Fruit fly (Drosophila melanogaster): ENCODE results near the gene Coq2.

Coq2 gene

DNA sequence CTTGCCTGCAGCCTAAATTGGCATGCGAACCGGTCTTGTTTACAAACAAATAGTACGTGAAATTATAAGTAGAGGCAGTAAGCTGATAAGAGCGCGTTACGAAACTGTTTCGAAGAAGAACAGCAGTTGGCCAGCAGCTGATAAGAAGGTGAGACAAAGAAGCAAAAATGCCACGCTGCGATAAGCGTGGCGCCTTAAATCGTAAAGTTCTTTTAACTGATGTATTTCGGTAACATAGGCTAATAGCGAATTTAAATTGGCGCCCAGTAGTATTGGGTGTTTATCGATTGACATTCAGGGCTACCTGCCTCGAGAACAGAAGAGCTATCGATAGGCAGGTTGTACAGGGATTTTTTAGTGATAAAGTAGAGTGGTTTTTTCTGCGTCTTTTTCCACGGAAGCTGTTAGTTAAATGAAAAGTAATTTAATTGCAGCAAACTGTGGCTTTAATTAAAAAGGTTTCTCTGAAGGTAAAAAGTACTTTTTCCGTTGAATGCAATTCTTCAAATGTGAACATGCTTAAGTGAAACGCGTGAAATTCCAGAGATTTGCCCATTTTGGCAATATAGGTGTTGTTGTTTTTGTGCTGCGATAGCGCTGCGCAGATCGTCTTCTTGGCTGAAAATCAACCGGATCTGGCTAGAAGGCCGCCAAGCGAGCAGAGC, 40.4 kb upstream of the Coq2 start, which contains the start of gene stck (continued):
- TF ChIP-seq fru (GFP tag; optimal IDR thresholded peaks at IDR 0.05) (no peak), dl (GFP tag; optimal IDR thresholded peaks at IDR 0.05; ENCODE audit: insufficient read depth in 1 of 2, partially characterized antibody in 2 of 2) (peak in 1 of 2 experiments; percentile 15), jim (GFP tag; optimal IDR thresholded peaks at IDR 0.05) (no peak), sv (GFP tag; optimal IDR thresholded peaks at IDR 0.05) (no peak), lola (GFP tag; optimal IDR thresholded peaks at IDR 0.05) (no peak), brk (GFP tag; optimal IDR thresholded peaks at IDR 0.05) (no peak), usp (GFP tag; optimal IDR thresholded peaks at IDR 0.05) (no peak), sage (GFP tag; optimal IDR thresholded peaks at IDR 0.05) (no peak), tai (GFP tag; optimal IDR thresholded peaks at IDR 0.05) (no peak), dmrt93B (GFP tag; optimal IDR thresholded peaks at IDR 0.05) (no peak)

DNA sequence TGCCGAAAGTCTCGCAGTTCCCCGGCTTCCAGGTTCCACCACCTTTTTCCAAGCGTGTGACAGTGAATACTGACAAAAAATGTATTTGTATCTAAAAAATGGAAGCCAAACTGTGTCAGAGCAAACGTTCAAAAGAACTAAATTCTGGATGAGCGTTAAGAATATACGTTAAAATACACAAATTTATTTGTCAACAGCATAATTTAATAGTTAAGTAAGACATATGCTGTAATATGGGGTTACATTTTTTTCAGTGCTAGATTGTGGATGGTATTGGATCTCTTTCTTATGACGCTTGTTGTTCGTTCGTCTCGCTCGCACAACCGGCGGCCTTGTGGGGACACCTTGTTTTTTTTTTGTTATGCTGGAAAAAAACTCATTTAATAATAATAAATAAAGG, 39.2 kb upstream of the Coq2 start:
- TF ChIP-seq Abd-B (GFP tag; optimal IDR thresholded peaks at IDR 0.05) (no peak), brk (GFP tag; optimal IDR thresholded peaks at IDR 0.05) (peak; percentile 26), h (GFP tag; optimal IDR thresholded peaks at IDR 0.05) (peak; percentile 72), pan (optimal IDR thresholded peaks at IDR 0.05) (no peak), dsf (GFP tag; optimal IDR thresholded peaks at IDR 0.05; ENCODE audit: borderline replicate concordance) (no peak), Hnf4 (GFP tag; optimal IDR thresholded peaks at IDR 0.05) (peak; percentile 11), Mio (GFP tag; optimal IDR thresholded peaks at IDR 0.05) (no peak), Sp1 (GFP tag; optimal IDR thresholded peaks at IDR 0.05) (no peak), fru (GFP tag; optimal IDR thresholded peaks at IDR 0.05) (peak; percentile 67), CrebA (GFP tag; optimal IDR thresholded peaks at IDR 0.05; ENCODE audit: borderline replicate concordance) (no peak), usp (GFP tag; optimal IDR thresholded peaks at IDR 0.05) (no peak), lola (GFP tag; optimal IDR thresholded peaks at IDR 0.05) (no peak), foxo (GFP tag; optimal IDR thresholded peaks at IDR 0.05) (peak in 1 of 2 experiments; percentile 54), Jra (GFP tag; optimal IDR thresholded peaks at IDR 0.05) (no peak), psq (GFP tag; optimal IDR thresholded peaks at IDR 0.05) (peak; percentile 9), sage (GFP tag; optimal IDR thresholded peaks at IDR 0.05) (peak; percentile 4), Hr83 (GFP tag; optimal IDR thresholded peaks at IDR 0.05; ENCODE audit: poor library complexity, severe bottlenecking) (no peak), Rel (GFP tag; optimal IDR thresholded peaks at IDR 0.05) (no peak), Rel (tag; optimal IDR thresholded peaks at IDR 0.05) (no peak), Dif (GFP tag; optimal IDR thresholded peaks at IDR 0.05; ENCODE audit: partially characterized antibody) (no peak), Myc (optimal IDR thresholded peaks at IDR 0.05) (no peak), CG9705 (GFP tag; optimal IDR thresholded peaks at IDR 0.05) (no peak), GATAd (GFP tag; optimal IDR thresholded peaks at IDR 0.05) (no peak), woc (GFP tag; optimal IDR thresholded peaks at IDR 0.05) (peak; percentile 12), Hr78 (GFP tag; optimal IDR thresholded peaks at IDR 0.05) (no peak), rgr (GFP tag; optimal IDR thresholded peaks at IDR 0.05) (peak; percentile 61), dmrt93B (GFP tag; optimal IDR thresholded peaks at IDR 0.05) (no peak), OdsH (GFP tag; optimal IDR thresholded peaks at IDR 0.05) (peak; percentile 38), tai (GFP tag; optimal IDR thresholded peaks at IDR 0.05) (no peak), Vsx2 (GFP tag; optimal IDR thresholded peaks at IDR 0.05; ENCODE audit: partially characterized antibody) (no peak), br (GFP tag; optimal IDR thresholded peaks at IDR 0.05) (peak; percentile 57), jim (GFP tag; optimal IDR thresholded peaks at IDR 0.05) (no peak), sv (GFP tag; optimal IDR thresholded peaks at IDR 0.05) (peak; percentile 95), Dfd (GFP tag; optimal IDR thresholded peaks at IDR 0.05) (no peak), dl (GFP tag; optimal IDR thresholded peaks at IDR 0.05; ENCODE audit: insufficient read depth in 1 of 2, partially characterized antibody in 2 of 2) (no peak), N (GFP tag; optimal IDR thresholded peaks at IDR 0.05) (no peak), HLH106 (tag; optimal IDR thresholded peaks at IDR 0.05) (peak; percentile 25), ey (GFP tag; optimal IDR thresholded peaks at IDR 0.05) (peak; percentile 50), CG32264 (GFP tag; optimal IDR thresholded peaks at IDR 0.05) (peak; percentile 44)

Measured in whole organism, wandering third instar larva.